Worm (Caenorhabditis elegans) whole organism, midembryonic: ENCODE data around the gene dot-1.2.

Experiments
- T22C8.4 ChIP-seq: fragments of 200-800 bp; sonication (Bioruptor generic); IDR thresholded peaks from 2 replicates; pipeline ENCODE4 v1.3.6; 2022; ENCODE audit warnings: missing genetic modification characterization, missing compliant biosample characterization
- cog-1 ChIP-seq: sonication (generic microtip); optimal IDR thresholded peaks from 2 replicates; lab custom pipeline; 2016; ENCODE audit warnings: missing genetic modification characterization, missing compliant biosample characterization
- flt-1 ChIP-seq: fragments of 200-800 bp; sonication (Bioruptor generic); IDR thresholded peaks from 2 replicates; pipeline ENCODE4 v1.3.6; 2022; ENCODE audit warnings: missing genetic modification characterization, missing compliant biosample characterization
- klf-2 ChIP-seq: fragments of 200-800 bp; sonication (Bioruptor generic); conservative IDR thresholded peaks from 2 replicates; pipeline ENCODE4 v1.3.6; 2022; ENCODE audit warnings: missing genetic modification reagents, missing genetic modification characterization, missing compliant biosample characterization
- med-1 ChIP-seq: sonication (generic microtip); optimal IDR thresholded peaks from 2 replicates; lab custom pipeline; 2017; ENCODE audit warnings: missing genetic modification characterization, mild to moderate bottlenecking, missing compliant biosample characterization, antibody characterized with exemption, missing genetic modification reagents; ENCODE audit not compliant: insufficient read depth
- ref-1 ChIP-seq: fragments of 200-800 bp; sonication (Bioruptor generic); conservative IDR thresholded peaks from 2 replicates; pipeline ENCODE4 v1.3.6; 2022; ENCODE audit warnings: missing genetic modification reagents, missing genetic modification characterization, missing compliant biosample characterization
- tab-1 ChIP-seq: fragments of 200-800 bp; sonication (Bioruptor generic); IDR thresholded peaks from 2 replicates; pipeline ENCODE4 v1.3.6; 2022; ENCODE audit warnings: missing genetic modification characterization, missing compliant biosample characterization
- ztf-23 ChIP-seq: fragments of 200-800 bp; sonication (Bioruptor generic); IDR thresholded peaks from 2 replicates; pipeline ENCODE4 v1.3.6; 2022; ENCODE audit warnings: missing genetic modification reagents, missing genetic modification characterization, missing compliant biosample characterization
- ztf-29 ChIP-seq: fragments of 200-800 bp; sonication (Bioruptor generic); IDR thresholded peaks from 2 replicates; pipeline ENCODE4 v1.3.6; 2022; ENCODE audit warnings: missing genetic modification reagents, missing genetic modification characterization, missing compliant biosample characterization

DNA sequence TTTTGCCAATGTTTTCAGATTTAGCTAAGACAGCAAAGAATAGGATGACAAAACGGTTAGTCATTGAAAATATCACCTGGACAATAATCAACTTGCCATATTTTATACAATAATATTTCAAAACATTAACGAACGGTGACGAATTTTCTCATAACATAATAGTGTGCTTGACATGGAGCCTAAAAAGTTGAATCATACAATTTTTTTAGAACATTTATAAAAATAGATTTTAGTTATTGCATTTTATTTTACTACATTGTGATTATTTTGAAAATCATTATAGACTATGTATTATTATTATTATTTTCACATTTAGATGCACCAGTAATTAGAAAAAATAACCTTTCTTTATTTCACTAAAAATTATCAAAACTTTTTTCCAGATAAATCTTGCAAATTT lies 20.5 kb downstream of the dot-1.2 start, which contains the start of gene F54F7.9:
- no peak for TF ChIP-seq ztf-29
- no peak for TF ChIP-seq ref-1 (GFP tag; lab: Robert Waterston, UW)
- TF ChIP-seq T22C8.4 (GFP tag; lab: Robert Waterston, UW), result no peak
- no peak for TF ChIP-seq klf-2 (GFP tag; lab: Robert Waterston, UW)
- TF ChIP-seq cog-1, result no peak
- no peak for TF ChIP-seq med-1 (GFP tag; lab: Kevin White, UChicago)
- TF ChIP-seq flt-1, result no peak
- no peak for TF ChIP-seq tab-1
- TF ChIP-seq ztf-23 (GFP tag; lab: Robert Waterston, UW), result no peak
